Fruit fly (Drosophila melanogaster) whole organism, embryonic: ENCODE data around the gene CG17207.

Source experiments
- CG10431 ChIP-seq: fragments of 200-800 bp; sonication (Bioruptor generic); optimal IDR thresholded peaks from 3 replicates; lab custom pipeline; 2018; ENCODE audit warnings: missing biosample characterization, mild to moderate bottlenecking, missing genetic modification characterization
- CG11695 ChIP-seq: fragments of 200-800 bp; sonication (Bioruptor generic); IDR thresholded peaks from 3 replicates; pipeline ENCODE4 v1.3.6; 2022; ENCODE audit warnings: missing biosample characterization, missing genetic modification characterization
- CG13624 ChIP-seq: fragments of 200-800 bp; sonication (Bioruptor generic); optimal IDR thresholded peaks from 2 replicates; lab custom pipeline; 2016; ENCODE audit warnings: missing biosample characterization, missing genetic modification characterization
- CG17328 ChIP-seq: fragments of 200-800 bp; sonication (Bioruptor generic); IDR thresholded peaks from 2 replicates; pipeline ENCODE4 v1.3.6; 2022; ENCODE audit warnings: missing biosample characterization, missing genetic modification characterization
- CG18599 ChIP-seq: fragments of 200-800 bp; sonication (Bioruptor generic); optimal IDR thresholded peaks from 3 replicates; lab custom pipeline; 2017; ENCODE audit warnings: missing biosample characterization, missing genetic modification characterization, mild to moderate bottlenecking, moderate library complexity, missing genetic modification reagents
- CG18764 ChIP-seq: fragments of 200-800 bp; sonication (Bioruptor generic); optimal IDR thresholded peaks from 3 replicates; lab custom pipeline; 2016; ENCODE audit warnings: missing biosample characterization, missing genetic modification characterization
- CG2875 ChIP-seq: fragments of 200-800 bp; sonication (Bioruptor generic); optimal IDR thresholded peaks from 2 replicates; lab custom pipeline; 2017; ENCODE audit warnings: missing biosample characterization, mild to moderate bottlenecking, missing genetic modification characterization, missing genetic modification reagents
- CG32532 ChIP-seq: fragments of 200-800 bp; sonication (Bioruptor generic); IDR thresholded peaks from 2 replicates; pipeline ENCODE4 v1.3.6; 2022; ENCODE audit warnings: missing biosample characterization, missing genetic modification characterization
- CG3281 ChIP-seq: fragments of 200-800 bp; sonication (Bioruptor generic); optimal IDR thresholded peaks from 3 replicates; lab custom pipeline; 2017; ENCODE audit warnings: missing biosample characterization, mild to moderate bottlenecking, missing genetic modification characterization
- CG43689 ChIP-seq: fragments of 200-800 bp; sonication (Bioruptor generic); IDR thresholded peaks from 2 replicates; pipeline ENCODE4 v1.3.6; 2022; ENCODE audit warnings: missing biosample characterization, missing genetic modification characterization
- CG4424 ChIP-seq: fragments of 200-800 bp; sonication (Bioruptor generic); optimal IDR thresholded peaks from 3 replicates; lab custom pipeline; 2016; ENCODE audit warnings: missing biosample characterization, missing genetic modification characterization
- CG6254 ChIP-seq: fragments of 200-800 bp; sonication (Bioruptor generic); optimal IDR thresholded peaks from 3 replicates; lab custom pipeline; 2017; ENCODE audit warnings: mild to moderate bottlenecking, missing biosample characterization, missing genetic modification reagents, missing genetic modification characterization
- CG6683 ChIP-seq: fragments of 200-800 bp; sonication (Bioruptor generic); optimal IDR thresholded peaks from 2 replicates; lab custom pipeline; 2017; ENCODE audit warnings: missing biosample characterization, mild to moderate bottlenecking, missing genetic modification characterization, missing genetic modification reagents
- CG6765 ChIP-seq: fragments of 200-800 bp; sonication (Bioruptor generic); optimal IDR thresholded peaks from 3 replicates; lab custom pipeline; 2017; ENCODE audit warnings: missing biosample characterization, mild to moderate bottlenecking, missing genetic modification characterization
- CG8290 ChIP-seq, 3 experiments: fragments of 200-800 bp; sonication (Bioruptor generic); optimal IDR thresholded peaks; 2 replicates each; lab custom pipeline; 2016 to 2019; ENCODE audit warnings: missing biosample characterization in 3 of 3, missing genetic modification characterization in 3 of 3, mild to moderate bottlenecking in 2 of 3, moderate library complexity in 1 of 3
- CG9932 ChIP-seq: fragments of 200-800 bp; sonication (Bioruptor generic); IDR thresholded peaks from 2 replicates; pipeline ENCODE4 v1.3.6; 2022; ENCODE audit warnings: missing biosample characterization, missing genetic modification characterization
- CoRest ChIP-seq: fragments of 200-800 bp; sonication (Bioruptor generic); optimal IDR thresholded peaks from 3 replicates; lab custom pipeline; 2018; ENCODE audit warnings: missing biosample characterization, mild to moderate bottlenecking, missing genetic modification characterization, moderate library complexity
- Doc2 ChIP-seq: fragments of 200-800 bp; sonication (Bioruptor generic); IDR thresholded peaks from 2 replicates; pipeline ENCODE4 v1.3.6; 2022; ENCODE audit warnings: missing biosample characterization, missing genetic modification characterization
- Doc3 ChIP-seq: fragments of 200-800 bp; sonication (Bioruptor generic); IDR thresholded peaks from 3 replicates; pipeline ENCODE4 v1.3.6; 2022; ENCODE audit warnings: missing biosample characterization, missing genetic modification characterization; ENCODE audit not compliant: partially characterized antibody
- Fer3 ChIP-seq: fragments of 200-800 bp; sonication (Bioruptor generic); optimal IDR thresholded peaks from 2 replicates; lab custom pipeline; 2018; ENCODE audit warnings: missing biosample characterization, mild to moderate bottlenecking, missing genetic modification characterization, moderate library complexity
- H2.0 ChIP-seq: fragments of 200-800 bp; sonication (Bioruptor generic); IDR thresholded peaks from 2 replicates; pipeline ENCODE4 v1.3.6; 2022; ENCODE audit warnings: missing biosample characterization, missing genetic modification characterization
- Hsf ChIP-seq: fragments of 200-800 bp; sonication (Bioruptor generic); optimal IDR thresholded peaks from 3 replicates; lab custom pipeline; 2016; ENCODE audit warnings: missing biosample characterization, missing genetic modification characterization
- NC2α ChIP-seq: fragments of 200-800 bp; sonication (Bioruptor generic); optimal IDR thresholded peaks from 2 replicates; lab custom pipeline; 2016; ENCODE audit warnings: missing biosample characterization, missing genetic modification characterization
- NFAT ChIP-seq: fragments of 200-800 bp; sonication (Bioruptor generic); IDR thresholded peaks from 2 replicates; pipeline ENCODE4 v1.3.6; 2022; ENCODE audit warnings: missing biosample characterization, missing genetic modification characterization
- PHDP ChIP-seq: fragments of 200-800 bp; sonication (Bioruptor generic); optimal IDR thresholded peaks from 3 replicates; lab custom pipeline; 2018; ENCODE audit warnings: missing biosample characterization, mild to moderate bottlenecking, missing genetic modification characterization, moderate library complexity
- Scr ChIP-seq: fragments of 200-800 bp; sonication (Bioruptor generic); IDR thresholded peaks from 2 replicates; pipeline ENCODE4 v1.3.6; 2022; ENCODE audit warnings: missing biosample characterization, missing genetic modification characterization; ENCODE audit not compliant: partially characterized antibody
- Sox100B ChIP-seq: fragments of 200-800 bp; sonication (Bioruptor generic); optimal IDR thresholded peaks from 3 replicates; lab custom pipeline; 2018; ENCODE audit warnings: missing biosample characterization, mild to moderate bottlenecking, missing genetic modification characterization
- Spps ChIP-seq: fragments of 200-800 bp; sonication (Bioruptor generic); optimal IDR thresholded peaks from 2 replicates; lab custom pipeline; 2018; ENCODE audit warnings: missing biosample characterization, mild to moderate bottlenecking, missing genetic modification characterization
- Stat92E ChIP-seq, 3 experiments: fragments of >200 bp in 2 of 3; fragments of 200-800 bp in 1 of 3; sonication (Bioruptor generic) in 1 of 3; optimal IDR thresholded peaks; 2 replicates each; lab custom pipeline; 2017 to 2019; ENCODE audit warnings: missing biosample characterization in 3 of 3, missing genetic modification characterization in 3 of 3, mild to moderate bottlenecking in 1 of 3, moderate library complexity in 1 of 3
- Usf ChIP-seq: fragments of 200-800 bp; sonication (Bioruptor generic); optimal IDR thresholded peaks from 2 replicates; lab custom pipeline; 2017; ENCODE audit warnings: missing genotype, missing biosample characterization, missing genetic modification characterization
- Xbp1 ChIP-seq: fragments of 200-800 bp; sonication (Bioruptor generic); optimal IDR thresholded peaks from 3 replicates; lab custom pipeline; 2016; ENCODE audit warnings: missing biosample characterization, mild to moderate bottlenecking, missing genetic modification characterization
- chinmo ChIP-seq: fragments of 200-800 bp; sonication (Bioruptor generic); IDR thresholded peaks from 4 replicates; pipeline ENCODE4 v1.3.6; 2022; ENCODE audit warnings: missing biosample characterization, missing genetic modification characterization; ENCODE audit not compliant: partially characterized antibody
- crp ChIP-seq, 2 experiments: fragments of 200-800 bp; sonication (Bioruptor generic); optimal IDR thresholded peaks; 2 replicates in 1 of 2; 3 replicates in 1 of 2; lab custom pipeline; 2017; ENCODE audit warnings: missing biosample characterization in 2 of 2, missing genetic modification characterization in 2 of 2, mild to moderate bottlenecking in 1 of 2, moderate library complexity in 1 of 2
- gem ChIP-seq: fragments of 200-800 bp; sonication (Bioruptor generic); optimal IDR thresholded peaks from 2 replicates; lab custom pipeline; 2019; ENCODE audit warnings: missing biosample characterization, mild to moderate bottlenecking, missing genetic modification characterization, moderate library complexity
- gro ChIP-seq: fragments of 200-800 bp; sonication (Bioruptor generic); optimal IDR thresholded peaks from 2 replicates; lab custom pipeline; 2016; ENCODE audit warnings: missing biosample characterization, missing genetic modification characterization
- hb ChIP-seq: fragments of 200-800 bp; sonication (Bioruptor generic); IDR thresholded peaks from 3 replicates; pipeline ENCODE4 v1.3.6; 2022; ENCODE audit warnings: missing biosample characterization, missing genetic modification characterization; ENCODE audit not compliant: partially characterized antibody
- lola ChIP-seq, 3 experiments: fragments of >200 bp in 2 of 3; fragments of 200-800 bp in 1 of 3; sonication (Bioruptor generic) in 1 of 3; optimal IDR thresholded peaks; 2 replicates each; lab custom pipeline; 2017 to 2019; ENCODE audit warnings: missing biosample characterization in 3 of 3, missing genetic modification characterization in 3 of 3, mild to moderate bottlenecking in 1 of 3, moderate library complexity in 1 of 3
- pros ChIP-seq: fragments of 200-800 bp; sonication (Bioruptor generic); optimal IDR thresholded peaks from 3 replicates; lab custom pipeline; 2019; ENCODE audit warnings: missing biosample characterization, mild to moderate bottlenecking, missing genetic modification characterization, moderate library complexity
- rib ChIP-seq: fragments of 200-800 bp; sonication (Bioruptor generic); IDR thresholded peaks from 2 replicates; pipeline ENCODE4 v1.3.6; 2022; ENCODE audit warnings: missing biosample characterization, missing genetic modification characterization
- sd ChIP-seq: fragments of 200-800 bp; sonication (Bioruptor generic); optimal IDR thresholded peaks from 3 replicates; lab custom pipeline; 2018; ENCODE audit warnings: missing biosample characterization, mild to moderate bottlenecking, missing genetic modification characterization, moderate library complexity
- slbo ChIP-seq: fragments of 200-800 bp; sonication (Bioruptor generic); IDR thresholded peaks from 2 replicates; pipeline ENCODE4 v1.3.6; 2022; ENCODE audit warnings: missing biosample characterization, missing genetic modification characterization
- slp2 ChIP-seq: fragments of 200-800 bp; sonication (Bioruptor generic); optimal IDR thresholded peaks from 2 replicates; lab custom pipeline; 2016; ENCODE audit warnings: missing biosample characterization, missing genetic modification characterization
- ttk ChIP-seq: fragments of 200-800 bp; sonication (Bioruptor generic); IDR thresholded peaks from 2 replicates; pipeline ENCODE4 v2.1.2; 2022; ENCODE audit warnings: missing biosample characterization, missing genetic modification characterization
- tup ChIP-seq: fragments of 200-800 bp; sonication (Bioruptor generic); optimal IDR thresholded peaks from 2 replicates; lab custom pipeline; 2016; ENCODE audit warnings: missing biosample characterization, mild to moderate bottlenecking, missing genetic modification characterization, moderate library complexity
- zen ChIP-seq: fragments of 200-800 bp; sonication (Bioruptor generic); optimal IDR thresholded peaks from 3 replicates; lab custom pipeline; 2018; ENCODE audit warnings: missing biosample characterization, mild to moderate bottlenecking, missing genetic modification characterization, moderate library complexity

The CG17207 gene

dm6 chr3R:12442601-12443533, 3.9 kb upstream of the CG17207 start (continued):
- peak; percentile 66; the same call in 2 of the 3 replicates for TF ChIP-seq CG11695 (GFP tag; lab: Robert Waterston, UW)
- TF ChIP-seq CG17328 (GFP tag; lab: Robert Waterston, UW), result no peak
- peak; percentile 22 for TF ChIP-seq sd (tag; lab: Kevin White, UChicago)
- peak; percentile 51; the same call in 1 of the 2 replicates for TF ChIP-seq slbo (GFP tag; lab: Robert Waterston, UW)
- TF ChIP-seq Fer3 (tag; lab: Kevin White, UChicago), result peak; percentile 35
- TF ChIP-seq Stat92E (GFP tag; optimal IDR thresholded peaks at IDR 0.05; lab: Kevin White, UChicago), result no peak
- TF ChIP-seq hb (GFP tag; lab: Robert Waterston, UW), result no peak
- no peak for TF ChIP-seq slp2 (GFP tag; lab: Kevin White, UChicago)
- TF ChIP-seq CG13624 (GFP tag; lab: Kevin White, UChicago), result no peak
- peak; percentile 61 for TF ChIP-seq CG3281
- TF ChIP-seq zen (tag; lab: Kevin White, UChicago), result no peak
- TF ChIP-seq CoRest, result peak; percentile 58
- no peak for TF ChIP-seq CG4424 (GFP tag; lab: Kevin White, UChicago)
- 0 out of 2 replicates have a peak, but pooled peaks have one; percentile 42 for TF ChIP-seq rib (GFP tag; lab: Robert Waterston, UW)
- TF ChIP-seq Sox100B (GFP tag; lab: Kevin White, UChicago), result peak; percentile 17
- no peak for TF ChIP-seq lola (GFP tag; optimal IDR thresholded peaks at IDR 0.05; lab: Kevin White, UChicago)
- TF ChIP-seq CG9932 (GFP tag; lab: Robert Waterston, UW), result peak; percentile 59
- no peak for TF ChIP-seq CG10431

dm6 chr3R:12441008-12441606, 2.2 kb upstream of the CG17207 start:
- TF ChIP-seq H2.0 (GFP tag; lab: Robert Waterston, UW) (no peak), CG43689 (GFP tag; lab: Robert Waterston, UW) (no peak), CG18599 (GFP tag; lab: Kevin White, UChicago) (peak; percentile 2), Hsf (no peak), CG6765 (GFP tag; lab: Kevin White, UChicago) (no peak), chinmo (GFP tag; lab: Robert Waterston, UW) (0 out of 4 replicates have a peak, but pooled peaks have one; percentile 76), CG8290 (GFP tag; optimal IDR thresholded peaks at IDR 0.05; lab: Kevin White, UChicago) (no peak), CG8290 (tag; optimal IDR thresholded peaks at IDR 0.05; lab: Kevin White, UChicago) (peak in 1 of 2 experiments; percentile 41), gro (GFP tag; lab: Kevin White, UChicago) (no peak), NFAT (GFP tag; lab: Robert Waterston, UW) (no peak), CG6683 (GFP tag; lab: Kevin White, UChicago) (no peak), Usf (GFP tag; lab: Kevin White, UChicago) (no peak), gem (tag; lab: Kevin White, UChicago) (no peak), Doc3 (GFP tag; lab: Robert Waterston, UW) (no peak), PHDP (no peak), Scr (GFP tag; lab: Robert Waterston, UW) (no peak), crp (GFP tag; optimal IDR thresholded peaks at IDR 0.05; lab: Kevin White, UChicago) (no peak), NC2α (no peak), Xbp1 (GFP tag; lab: Kevin White, UChicago) (no peak), CG6254 (GFP tag; lab: Kevin White, UChicago) (no peak), CG3281 (no peak), Doc2 (no peak), ttk (GFP tag; lab: Robert Waterston, UW) (no peak), lola (GFP tag; optimal IDR thresholded peaks at IDR 0.05; lab: Kevin White, UChicago) (no peak), Spps (no peak), CG18764 (GFP tag; lab: Kevin White, UChicago) (no peak), tup (GFP tag; lab: Kevin White, UChicago) (no peak), CG32532 (GFP tag; lab: Robert Waterston, UW) (peak; percentile 20; the same call in 1 of the 2 replicates), pros (GFP tag; lab: Kevin White, UChicago) (no peak), CG2875 (GFP tag; lab: Kevin White, UChicago) (no peak)
